Fruit fly (Drosophila melanogaster) whole organism, embryonic: ENCODE measurements around the gene Snx27.

Experiments
- Atf-2 ChIP-seq: fragments of 200-800 bp; sonication (Bioruptor generic); optimal IDR thresholded peaks from 2 replicates; lab custom pipeline; 2016; ENCODE audit warnings: missing biosample characterization, missing genetic modification characterization
- CG10543 ChIP-seq: fragments of 200-800 bp; sonication (Bioruptor generic); optimal IDR thresholded peaks from 3 replicates; lab custom pipeline; 2017; ENCODE audit warnings: missing biosample characterization, mild to moderate bottlenecking, missing genetic modification characterization, moderate library complexity
- CG10565 ChIP-seq: fragments of 200-800 bp; sonication (Bioruptor generic); optimal IDR thresholded peaks from 3 replicates; lab custom pipeline; 2016; ENCODE audit warnings: missing biosample characterization, mild to moderate bottlenecking, missing genetic modification characterization
- CG10979 ChIP-seq: fragments of 200-800 bp; sonication (Bioruptor generic); optimal IDR thresholded peaks from 2 replicates; lab custom pipeline; 2018; ENCODE audit warnings: missing biosample characterization, mild to moderate bottlenecking, missing genetic modification characterization, moderate library complexity
- CG11504 ChIP-seq: fragments of 200-800 bp; sonication (Bioruptor generic); optimal IDR thresholded peaks from 3 replicates; lab custom pipeline; 2019; ENCODE audit warnings: missing biosample characterization, mild to moderate bottlenecking, missing genetic modification characterization, moderate library complexity
- CG11696 ChIP-seq: fragments of 200-800 bp; sonication (Bioruptor generic); IDR thresholded peaks from 2 replicates; pipeline ENCODE4 v1.3.6; 2022; ENCODE audit warnings: missing biosample characterization, missing genetic modification characterization
- CG14050 ChIP-seq: fragments of 200-800 bp; sonication (Bioruptor generic); IDR thresholded peaks from 3 replicates; pipeline ENCODE4 v1.3.6; 2022; ENCODE audit warnings: missing biosample characterization, missing genetic modification characterization
- CG1529 ChIP-seq: fragments of 200-800 bp; sonication (Bioruptor generic); optimal IDR thresholded peaks from 3 replicates; lab custom pipeline; 2018; ENCODE audit warnings: missing biosample characterization, missing genetic modification characterization
- CG1832 ChIP-seq: fragments of 200-800 bp; sonication (Bioruptor generic); optimal IDR thresholded peaks from 2 replicates; lab custom pipeline; 2017; ENCODE audit warnings: missing biosample characterization, mild to moderate bottlenecking, missing genetic modification characterization, inconsistent platforms
- CG2202 ChIP-seq: fragments of 200-800 bp; sonication (Bioruptor generic); optimal IDR thresholded peaks from 2 replicates; lab custom pipeline; 2018; ENCODE audit warnings: missing biosample characterization, mild to moderate bottlenecking, missing genetic modification characterization
- CG31224 ChIP-seq: fragments of 200-800 bp; sonication (Bioruptor generic); IDR thresholded peaks from 2 replicates; pipeline ENCODE4 v1.3.6; 2022; ENCODE audit warnings: missing biosample characterization, missing genetic modification characterization
- CG3995 ChIP-seq: fragments of 200-800 bp; sonication (Bioruptor generic); optimal IDR thresholded peaks from 3 replicates; lab custom pipeline; 2016; ENCODE audit warnings: missing biosample characterization, missing genetic modification characterization
- CG42726 ChIP-seq: fragments of 200-800 bp; sonication (Bioruptor generic); IDR thresholded peaks from 2 replicates; pipeline ENCODE4 v1.3.6; 2022; ENCODE audit warnings: missing biosample characterization, missing genetic modification characterization; ENCODE audit not compliant: partially characterized antibody
- CG4328 ChIP-seq: fragments of 200-800 bp; sonication (Bioruptor generic); optimal IDR thresholded peaks from 3 replicates; lab custom pipeline; 2017; ENCODE audit warnings: missing biosample characterization, missing genetic modification reagents, missing genetic modification characterization
- CG4707 ChIP-seq: fragments of 200-800 bp; sonication (Bioruptor generic); optimal IDR thresholded peaks from 2 replicates; lab custom pipeline; 2018; ENCODE audit warnings: missing biosample characterization, mild to moderate bottlenecking, missing genetic modification characterization, moderate library complexity
- CG6175 ChIP-seq: fragments of 200-800 bp; sonication (Bioruptor generic); IDR thresholded peaks from 3 replicates; pipeline ENCODE4 v1.3.6; 2022; ENCODE audit warnings: missing biosample characterization, missing genetic modification characterization
- CG6813 ChIP-seq: fragments of 200-800 bp; sonication (Bioruptor generic); optimal IDR thresholded peaks from 2 replicates; lab custom pipeline; 2017; ENCODE audit warnings: missing biosample characterization, missing genetic modification characterization, mild to moderate bottlenecking, moderate library complexity, missing genetic modification reagents
- CG9437 ChIP-seq: fragments of 200-800 bp; sonication (Bioruptor generic); optimal IDR thresholded peaks from 2 replicates; lab custom pipeline; 2018; ENCODE audit warnings: missing biosample characterization, mild to moderate bottlenecking, missing genetic modification characterization
- CG9932 ChIP-seq: fragments of 200-800 bp; sonication (Bioruptor generic); IDR thresholded peaks from 2 replicates; pipeline ENCODE4 v1.3.6; 2022; ENCODE audit warnings: missing biosample characterization, missing genetic modification characterization
- Dp ChIP-seq: fragments of 200-800 bp; sonication (Bioruptor generic); optimal IDR thresholded peaks from 2 replicates; lab custom pipeline; 2018; ENCODE audit warnings: missing biosample characterization, mild to moderate bottlenecking, missing genetic modification characterization, moderate library complexity
- Gug ChIP-seq: fragments of 200-800 bp; sonication (Bioruptor generic); IDR thresholded peaks from 4 replicates; pipeline ENCODE4 v1.3.6; 2022; ENCODE audit warnings: missing biosample characterization, missing genetic modification characterization
- HmgD ChIP-seq: fragments of 200-800 bp; sonication (Bioruptor generic); optimal IDR thresholded peaks from 3 replicates; lab custom pipeline; 2016; ENCODE audit warnings: missing biosample characterization, missing genetic modification characterization
- Meics ChIP-seq: fragments of 200-800 bp; sonication (Bioruptor generic); optimal IDR thresholded peaks from 2 replicates; lab custom pipeline; 2017; ENCODE audit warnings: missing biosample characterization, mild to moderate bottlenecking, missing genetic modification characterization
- Myb ChIP-seq: fragments of 200-800 bp; sonication (Bioruptor generic); optimal IDR thresholded peaks from 2 replicates; lab custom pipeline; 2016; ENCODE audit warnings: missing biosample characterization, missing genetic modification characterization
- Oaz ChIP-seq: fragments of 200-800 bp; sonication (Bioruptor generic); IDR thresholded peaks from 2 replicates; pipeline ENCODE4 v1.3.6; 2022; ENCODE audit warnings: missing biosample characterization, missing genetic modification characterization
- Rx ChIP-seq: fragments of 200-800 bp; sonication (Bioruptor generic); IDR thresholded peaks from 2 replicates; pipeline ENCODE4 v1.3.6; 2022; ENCODE audit warnings: missing biosample characterization, missing genetic modification characterization
- Sox102F ChIP-seq: fragments of 200-800 bp; sonication (Bioruptor generic); optimal IDR thresholded peaks from 2 replicates; lab custom pipeline; 2018; ENCODE audit warnings: missing biosample characterization, mild to moderate bottlenecking, missing genetic modification characterization, moderate library complexity
- ab ChIP-seq: fragments of 200-800 bp; sonication (Bioruptor generic); optimal IDR thresholded peaks from 2 replicates; lab custom pipeline; 2016; ENCODE audit warnings: missing biosample characterization, missing genetic modification characterization
- ash1 ChIP-seq: fragments of 200-800 bp; sonication (Bioruptor generic); optimal IDR thresholded peaks from 2 replicates; lab custom pipeline; 2018; ENCODE audit warnings: missing biosample characterization, mild to moderate bottlenecking, missing genetic modification characterization
- bab2 ChIP-seq: fragments of 200-800 bp; sonication (Bioruptor generic); optimal IDR thresholded peaks from 2 replicates; lab custom pipeline; 2016; ENCODE audit warnings: missing biosample characterization, missing genetic modification characterization
- bsh ChIP-seq, 2 experiments: fragments of 200-800 bp; sonication (Bioruptor generic); optimal IDR thresholded peaks; 2 replicates each; lab custom pipeline; 2017 to 2018; ENCODE audit warnings: mild to moderate bottlenecking in 2 of 2, missing biosample characterization in 2 of 2, missing genetic modification characterization in 2 of 2, moderate library complexity in 1 of 2
- cato ChIP-seq: fragments of 200-800 bp; sonication (Bioruptor generic); optimal IDR thresholded peaks from 2 replicates; lab custom pipeline; 2016; ENCODE audit warnings: missing biosample characterization, missing genetic modification characterization, borderline replicate concordance
- disco-r ChIP-seq: fragments of 200-800 bp; sonication (Bioruptor generic); optimal IDR thresholded peaks from 2 replicates; lab custom pipeline; 2016; ENCODE audit warnings: missing biosample characterization, missing genetic modification characterization
- dpn ChIP-seq, 2 experiments: fragments of 200-800 bp; sonication (Bioruptor generic); optimal IDR thresholded peaks; 3 replicates each; lab custom pipeline; 2016; ENCODE audit warnings: missing biosample characterization in 2 of 2, missing genetic modification characterization in 2 of 2
- en ChIP-seq: fragments of 200-800 bp; sonication (Bioruptor generic); optimal IDR thresholded peaks from 2 replicates; lab custom pipeline; 2016; ENCODE audit warnings: missing biosample characterization, missing genetic modification characterization
- exex ChIP-seq: fragments of 200-800 bp; sonication (Bioruptor generic); optimal IDR thresholded peaks from 4 replicates; lab custom pipeline; 2018; ENCODE audit warnings: missing biosample characterization, mild to moderate bottlenecking, missing genetic modification characterization, moderate library complexity
- fu2 ChIP-seq: fragments of 200-800 bp; sonication (Bioruptor generic); optimal IDR thresholded peaks from 2 replicates; lab custom pipeline; 2016; ENCODE audit warnings: missing biosample characterization, missing genetic modification characterization
- mam ChIP-seq: fragments of 200-800 bp; sonication (Bioruptor generic); optimal IDR thresholded peaks from 3 replicates; lab custom pipeline; 2016; ENCODE audit warnings: missing biosample characterization, missing genetic modification characterization
- nom ChIP-seq: fragments of 200-800 bp; sonication (Bioruptor generic); optimal IDR thresholded peaks from 2 replicates; lab custom pipeline; 2017; ENCODE audit warnings: missing biosample characterization, missing genetic modification characterization, mild to moderate bottlenecking, moderate library complexity, missing genetic modification reagents
- otp ChIP-seq: fragments of 200-800 bp; sonication (Bioruptor generic); IDR thresholded peaks from 3 replicates; pipeline ENCODE4, ENCODE4 v1.3.6; 2022; ENCODE audit warnings: missing biosample characterization, missing genetic modification characterization
- pho ChIP-seq: fragments of 200-800 bp; sonication (Bioruptor generic); optimal IDR thresholded peaks from 2 replicates; lab custom pipeline; 2016; ENCODE audit warnings: missing biosample characterization, missing genetic modification characterization
- pros ChIP-seq: fragments of 200-800 bp; sonication (Bioruptor generic); optimal IDR thresholded peaks from 3 replicates; lab custom pipeline; 2019; ENCODE audit warnings: missing biosample characterization, mild to moderate bottlenecking, missing genetic modification characterization, moderate library complexity
- sd ChIP-seq: fragments of 200-800 bp; sonication (Bioruptor generic); optimal IDR thresholded peaks from 3 replicates; lab custom pipeline; 2018; ENCODE audit warnings: missing biosample characterization, mild to moderate bottlenecking, missing genetic modification characterization, moderate library complexity
- sima ChIP-seq: fragments of 200-800 bp; sonication (Bioruptor generic); optimal IDR thresholded peaks from 2 replicates; lab custom pipeline; 2016; ENCODE audit warnings: missing biosample characterization, missing genetic modification characterization
- sisA ChIP-seq: fragments of 200-800 bp; sonication (Bioruptor generic); IDR thresholded peaks from 2 replicates; pipeline ENCODE4 v1.3.6; 2022; ENCODE audit warnings: missing biosample characterization, missing genetic modification characterization
- tio ChIP-seq: fragments of 200-800 bp; sonication (Bioruptor generic); optimal IDR thresholded peaks from 2 replicates; lab custom pipeline; 2017; ENCODE audit warnings: missing biosample characterization, missing genetic modification characterization, inconsistent platforms
- toy ChIP-seq: fragments of 200-800 bp; sonication (Bioruptor generic); IDR thresholded peaks from 2 replicates; pipeline ENCODE4 v1.3.6; 2022; ENCODE audit warnings: missing biosample characterization, missing genetic modification characterization
- trem ChIP-seq: fragments of 200-800 bp; optimal IDR thresholded peaks from 3 replicates; lab custom pipeline; 2019; ENCODE audit warnings: missing biosample characterization, mild to moderate bottlenecking, missing genetic modification characterization, moderate library complexity
- vvl ChIP-seq: fragments of 200-800 bp; sonication (Bioruptor generic); IDR thresholded peaks from 2 replicates; pipeline ENCODE4 v1.3.6; 2022; ENCODE audit warnings: missing biosample characterization, missing genetic modification characterization

Gene Snx27

dm6 chrX:5672243-5673051 lies 65.4 kb downstream of the Snx27 start, which contains the start of gene RpL35 (continued):
- TF ChIP-seq CG6813 (peak; percentile 45), Rx (GFP tag; lab: Robert Waterston, UW) (no peak), en (GFP tag; lab: Kevin White, UChicago) (peak; percentile 52), fu2 (GFP tag; lab: Kevin White, UChicago) (peak; percentile 23), CG11696 (GFP tag; lab: Robert Waterston, UW) (no peak), tio (GFP tag; lab: Kevin White, UChicago) (no peak), CG2202 (tag; lab: Kevin White, UChicago) (peak; percentile 16), disco-r (no peak), pros (GFP tag; lab: Kevin White, UChicago) (no peak), Sox102F (no peak), exex (tag; lab: Kevin White, UChicago) (no peak), CG14050 (no peak), sisA (GFP tag; lab: Robert Waterston, UW) (no peak), vvl (peak; percentile 51; the same call in 1 of the 2 replicates), CG6175 (GFP tag; lab: Robert Waterston, UW) (no peak), CG4707 (GFP tag; lab: Kevin White, UChicago) (no peak), CG42726 (no peak), CG10543 (GFP tag; lab: Kevin White, UChicago) (peak; percentile 63), CG11504 (tag; lab: Kevin White, UChicago) (no peak), bsh (GFP tag; optimal IDR thresholded peaks at IDR 0.05; lab: Kevin White, UChicago) (peak in 1 of 2 experiments; percentile 26), Myb (GFP tag; lab: Kevin White, UChicago) (peak; percentile 35), otp (GFP tag; lab: Robert Waterston, UW) (0 out of 3 replicates have a peak, but pooled peaks have one; percentile 7), CG1832 (GFP tag; lab: Kevin White, UChicago) (no peak), CG4328 (GFP tag; lab: Kevin White, UChicago) (peak; percentile 27), pho (GFP tag; lab: Kevin White, UChicago) (no peak), nom (peak; percentile 77), CG10979 (tag; lab: Kevin White, UChicago) (peak; percentile 18), toy (GFP tag; lab: Robert Waterston, UW) (0 out of 2 replicates have a peak, but pooled peaks have one; percentile 28), Dp (GFP tag; lab: Kevin White, UChicago) (no peak), CG9437 (GFP tag; lab: Kevin White, UChicago) (no peak), CG9932 (GFP tag; lab: Robert Waterston, UW) (peak; percentile 24; the same call in 1 of the 2 replicates), Oaz (GFP tag; lab: Robert Waterston, UW) (no peak), sima (GFP tag; lab: Kevin White, UChicago) (no peak), ab (no peak), sd (tag; lab: Kevin White, UChicago) (no peak), Meics (peak; percentile 51), CG10565 (no peak), trem (tag; lab: Kevin White, UChicago) (no peak), HmgD (GFP tag; lab: Kevin White, UChicago) (no peak), mam (GFP tag; lab: Kevin White, UChicago) (peak; percentile 32), bab2 (GFP tag; lab: Kevin White, UChicago) (peak; percentile 8), CG1529 (GFP tag; lab: Kevin White, UChicago) (peak; percentile 20), dpn (GFP tag; optimal IDR thresholded peaks at IDR 0.05; lab: Kevin White, UChicago) (peak in 1 of 2 experiments; percentile 25), CG31224 (GFP tag; lab: Robert Waterston, UW) (no peak), ash1 (GFP tag; lab: Kevin White, UChicago) (peak; percentile 10), Gug (GFP tag; lab: Robert Waterston, UW) (peak; percentile 19; the same call in 1 of the 4 replicates), cato (GFP tag; lab: Kevin White, UChicago) (no peak), Atf-2 (GFP tag; lab: Kevin White, UChicago) (no peak), CG3995 (peak; percentile 62)
